Worm (Caenorhabditis elegans) whole organism, L1 larva: ENCODE data around the gene mig-38.

ENCODE experiments used
- nhr-47 ChIP-seq: sonication (generic microtip); optimal IDR thresholded peaks from 2 replicates; lab custom pipeline; 2016; ENCODE audit warnings: mild to moderate bottlenecking, missing genetic modification characterization, moderate library complexity, missing compliant biosample characterization
- nhr-84 ChIP-seq: sonication (generic microtip); optimal IDR thresholded peaks from 2 replicates; lab custom pipeline; 2017; ENCODE audit warnings: missing biosample characterization, missing genetic modification characterization

DNA sequence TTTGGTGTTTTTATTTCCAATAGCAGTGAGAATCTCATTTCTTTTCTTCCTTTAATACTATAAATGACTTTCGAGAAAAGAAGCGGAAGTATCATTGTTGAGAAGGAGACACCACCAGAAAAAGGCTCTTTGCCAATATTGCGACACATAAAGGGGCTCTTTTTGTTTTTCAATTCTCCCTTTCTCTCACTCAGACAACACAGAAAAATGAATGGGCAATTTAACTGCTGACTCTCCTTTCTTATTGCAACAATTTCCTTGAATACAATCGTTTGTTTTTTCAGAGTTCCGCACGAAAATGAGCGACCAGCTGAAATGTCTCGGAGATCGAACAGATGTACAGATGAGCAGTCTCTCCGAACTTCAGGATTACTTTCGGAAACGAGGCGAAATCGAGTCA is 19.7 kb upstream of the mig-38 start:
- no peak for TF ChIP-seq nhr-84 (tag; lab: Kevin White, UChicago)
- no peak for TF ChIP-seq nhr-47 (tag; lab: Kevin White, UChicago)
